Worm (Caenorhabditis elegans): ENCODE data around the gene C33H5.13.

The C33H5.13 gene

ce11 chrIV:7764319-7764718, 27.7 kb downstream of the C33H5.13 start:
- TF ChIP-seq sem-2 (GFP tag; optimal IDR thresholded peaks at IDR 0.05), result no peak

DNA sequence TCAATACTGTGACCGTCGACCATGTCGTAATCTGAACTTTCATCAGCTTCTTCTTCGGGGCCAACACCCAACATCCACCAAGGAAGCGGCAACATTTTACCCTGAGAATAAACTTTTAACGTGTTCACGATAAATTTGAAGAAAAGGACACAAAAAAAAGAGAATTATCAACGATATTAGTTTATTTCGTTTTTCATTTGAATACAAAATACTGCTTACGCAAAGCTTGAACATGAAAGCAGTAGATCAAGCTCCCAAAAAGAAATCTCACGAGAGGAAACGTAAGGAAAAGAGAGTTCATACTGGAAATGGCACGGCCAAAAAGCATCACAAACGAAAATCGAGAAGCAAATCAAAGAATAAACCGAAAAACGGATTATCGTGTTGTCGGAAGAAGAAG, 28.3 kb downstream of the C33H5.13 start, which contains the start of the genes C46A5.6 and C46A5.1:
Gene C46A5.6, minus strand, starts transcription at position 101 of the 400 bp plus-strand sequence.
Gene C46A5.1, plus strand, starts transcription at position 184 of the 400 bp plus-strand sequence.
- TF ChIP-seq unc-120 (tag; optimal IDR thresholded peaks at IDR 0.05; ENCODE audit: poor library complexity, severe bottlenecking) (no peak), hlh-1 (tag; optimal IDR thresholded peaks at IDR 0.05) (no peak), sptf-1 (tag; optimal IDR thresholded peaks at IDR 0.05) (no peak), ceh-39 (tag; optimal IDR thresholded peaks at IDR 0.05) (no peak), cnd-1 (tag; optimal IDR thresholded peaks at IDR 0.05) (no peak), ztf-11 (tag; optimal IDR thresholded peaks at IDR 0.05) (no peak), lsy-2 (tag; optimal IDR thresholded peaks at IDR 0.05) (no peak)

DNA sequence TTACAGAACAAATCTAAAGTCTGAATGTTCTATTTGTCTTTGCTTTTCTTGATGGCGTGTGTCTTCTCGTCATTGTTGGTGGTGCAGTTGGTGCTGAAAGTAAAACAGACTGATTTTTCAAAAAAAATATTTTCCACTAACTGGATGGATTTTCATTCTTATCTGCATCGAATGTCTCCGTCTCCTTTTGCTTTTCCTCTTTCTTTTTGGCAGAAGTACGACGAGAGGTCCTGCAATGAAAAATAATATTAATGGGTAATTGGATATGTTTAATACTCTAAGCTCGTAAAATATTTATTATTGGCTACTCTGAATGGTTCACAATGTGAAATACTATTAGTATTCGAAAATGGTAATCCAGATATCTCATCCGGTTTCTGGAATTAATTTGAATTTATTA, 31.9 kb downstream of the C33H5.13 start, which contains the start of gene del-7:
Gene del-7, plus strand, starts transcription at position 301 of the 400 bp plus-strand sequence.
- TF ChIP-seq nhr-28 (tag; optimal IDR thresholded peaks at IDR 0.05) (no peak), blmp-1 (tag; optimal IDR thresholded peaks at IDR 0.05) (no peak), nhr-2 (tag; optimal IDR thresholded peaks at IDR 0.05) (no peak), nhr-76 (tag; optimal IDR thresholded peaks at IDR 0.05) (no peak), unc-39 (tag; optimal IDR thresholded peaks at IDR 0.05) (no peak), elt-1 (tag; optimal IDR thresholded peaks at IDR 0.05; ENCODE audit: borderline replicate concordance, insufficient read depth) (no peak), lin-32 (GFP tag; optimal IDR thresholded peaks at IDR 0.05) (no peak), lin-13 (tag; optimal IDR thresholded peaks at IDR 0.05) (no peak), pha-4 (tag; optimal IDR thresholded peaks at IDR 0.05) (no peak), ceh-83 (GFP tag; optimal IDR thresholded peaks at IDR 0.05) (no peak), mls-2 (tag; optimal IDR thresholded peaks at IDR 0.05) (no peak), bed-3 (GFP tag; optimal IDR thresholded peaks at IDR 0.05) (no peak), cnd-1 (tag; optimal IDR thresholded peaks at IDR 0.05) (no peak), mab-5 (tag; optimal IDR thresholded peaks at IDR 0.05) (no peak), ztf-11 (tag; optimal IDR thresholded peaks at IDR 0.05) (no peak)

- TF ChIP-seq ham-2 (GFP tag; optimal IDR thresholded peaks at IDR 0.05), result no peak
- no peak for TF ChIP-seq lin-32 (GFP tag; optimal IDR thresholded peaks at IDR 0.05)
- TF ChIP-seq M03D4.4 (tag; optimal IDR thresholded peaks at IDR 0.05), result no peak
- TF ChIP-seq pha-4 (tag; optimal IDR thresholded peaks at IDR 0.05), result no peak
- TF ChIP-seq snpc-4 (tag; optimal IDR thresholded peaks at IDR 0.05), result no peak
- no peak for TF ChIP-seq hlh-1 (tag; optimal IDR thresholded peaks at IDR 0.05)
- no peak for TF ChIP-seq nhr-12 (tag; optimal IDR thresholded peaks at IDR 0.05)
- no peak for TF ChIP-seq drap-1 (GFP tag; optimal IDR thresholded peaks at IDR 0.05)
- TF ChIP-seq nhr-237 (tag; optimal IDR thresholded peaks at IDR 0.05), result no peak
- no peak for TF ChIP-seq mab-5 (tag; optimal IDR thresholded peaks at IDR 0.05)
- no peak for TF ChIP-seq nhr-28 (tag; optimal IDR thresholded peaks at IDR 0.05)
- TF ChIP-seq ceh-39 (tag; optimal IDR thresholded peaks at IDR 0.05), result no peak
- TF ChIP-seq elt-3 (tag; optimal IDR thresholded peaks at IDR 0.05), result no peak
Observed at ce11 chrIV:7759527-7759926, 32.5 kb downstream of the C33H5.13 start, which contains the start of gene dsb-3. TSS of gene dsb-3 (minus strand) at chrIV:7759627.

DNA sequence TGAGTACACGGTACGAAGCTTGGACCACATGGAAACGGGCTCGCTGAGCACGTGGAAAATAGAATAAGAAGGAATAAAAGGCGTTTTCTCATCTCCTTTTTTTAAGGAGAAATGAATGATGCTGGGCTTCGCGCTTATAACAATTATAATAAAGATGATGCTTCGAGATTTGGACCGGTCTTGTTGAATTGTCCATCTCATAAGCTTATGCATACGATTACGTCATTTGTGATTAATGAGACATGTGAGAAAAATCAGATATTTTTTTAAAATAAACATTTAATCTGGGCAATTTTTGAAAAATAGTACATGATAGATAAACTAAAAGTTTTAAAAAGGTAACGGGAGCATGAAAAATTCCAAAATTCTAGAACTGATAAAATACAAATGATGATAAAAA, 34.8 kb downstream of the C33H5.13 start, which contains the start of gene C46A5.4:
Gene C46A5.4, minus strand, starts transcription at position 101 of the 400 bp plus-strand sequence.
- TF ChIP-seq flh-1 (GFP tag; optimal IDR thresholded peaks at IDR 0.05), result no peak
- no peak for TF ChIP-seq blmp-1 (tag; optimal IDR thresholded peaks at IDR 0.05)
- no peak for TF ChIP-seq M03D4.4 (tag; optimal IDR thresholded peaks at IDR 0.05)
- TF ChIP-seq zip-8 (tag; optimal IDR thresholded peaks at IDR 0.05), result peak; percentile 57
- no peak for TF ChIP-seq sptf-1 (tag; optimal IDR thresholded peaks at IDR 0.05)
- TF ChIP-seq unc-39 (tag; optimal IDR thresholded peaks at IDR 0.05), result no peak
- no peak for TF ChIP-seq bed-3 (GFP tag; optimal IDR thresholded peaks at IDR 0.05)

DNA sequence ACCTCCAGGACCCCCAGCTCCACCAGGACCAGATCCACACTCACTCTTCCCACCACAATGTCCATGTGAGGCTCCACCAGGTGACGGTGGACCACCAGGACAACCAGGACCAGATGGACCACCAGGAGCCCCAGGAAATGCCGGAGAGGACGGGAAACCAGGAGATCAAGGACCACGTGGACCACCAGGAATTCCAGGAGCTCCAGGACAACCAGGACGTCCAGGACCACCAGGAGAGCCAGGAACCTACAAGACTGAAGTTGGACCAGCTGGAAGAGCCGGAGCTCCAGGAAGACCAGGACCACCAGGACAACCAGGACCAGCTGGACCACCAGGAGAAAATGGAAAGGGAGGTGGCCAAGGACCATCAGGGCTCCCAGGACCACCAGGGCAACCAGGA, 37.9 kb downstream of the C33H5.13 start:
- TF ChIP-seq bed-3 (GFP tag; optimal IDR thresholded peaks at IDR 0.05) (no peak), nhr-76 (tag; optimal IDR thresholded peaks at IDR 0.05) (no peak), mep-1 (tag; optimal IDR thresholded peaks at IDR 0.05) (no peak), hlh-1 (tag; optimal IDR thresholded peaks at IDR 0.05) (no peak), unc-39 (tag; optimal IDR thresholded peaks at IDR 0.05) (no peak), elt-1 (tag; optimal IDR thresholded peaks at IDR 0.05; ENCODE audit: borderline replicate concordance, insufficient read depth) (no peak), ceh-83 (GFP tag; optimal IDR thresholded peaks at IDR 0.05) (no peak), lsy-2 (tag; optimal IDR thresholded peaks at IDR 0.05) (no peak), elt-3 (tag; optimal IDR thresholded peaks at IDR 0.05) (no peak), nhr-12 (tag; optimal IDR thresholded peaks at IDR 0.05) (no peak), lin-32 (GFP tag; optimal IDR thresholded peaks at IDR 0.05) (no peak), nhr-2 (tag; optimal IDR thresholded peaks at IDR 0.05) (no peak)

All from whole organism, mixed stage, embryonic.